Fruit fly (Drosophila melanogaster): Measurements from ENCODE around the gene CG3552.

The CG3552 gene

DNA sequence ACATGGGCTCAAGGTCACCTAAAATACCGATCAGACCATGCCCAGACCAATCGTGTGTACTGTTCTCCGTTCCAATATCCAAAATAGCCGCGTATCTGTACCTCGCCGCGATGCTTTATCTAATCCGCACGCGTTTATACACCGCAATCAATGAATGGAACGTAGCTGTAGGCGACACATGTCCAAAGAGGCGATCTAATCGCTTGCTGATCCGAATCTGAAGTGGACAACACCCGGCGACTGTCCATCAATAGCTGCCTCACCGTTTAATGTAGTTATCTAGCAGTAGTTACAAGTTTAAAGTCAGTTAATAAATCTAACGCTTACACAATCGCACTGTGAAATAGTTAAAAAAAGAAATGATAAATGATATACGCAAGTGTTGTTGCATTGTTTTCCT, 3.7 kb upstream of the CG3552 start (continued):
- TF ChIP-seq dysf (GFP tag; IDR thresholded peaks at IDR 0.05) (0 out of 3 replicates have a peak, but pooled peaks have one; percentile 16), CG11696 (GFP tag; IDR thresholded peaks at IDR 0.05) (no peak), CG34376 (GFP tag; optimal IDR thresholded peaks at IDR 0.05) (peak; percentile 85), exex (tag; optimal IDR thresholded peaks at IDR 0.05) (peak; percentile 88), CG18599 (GFP tag; optimal IDR thresholded peaks at IDR 0.05) (no peak)

DNA sequence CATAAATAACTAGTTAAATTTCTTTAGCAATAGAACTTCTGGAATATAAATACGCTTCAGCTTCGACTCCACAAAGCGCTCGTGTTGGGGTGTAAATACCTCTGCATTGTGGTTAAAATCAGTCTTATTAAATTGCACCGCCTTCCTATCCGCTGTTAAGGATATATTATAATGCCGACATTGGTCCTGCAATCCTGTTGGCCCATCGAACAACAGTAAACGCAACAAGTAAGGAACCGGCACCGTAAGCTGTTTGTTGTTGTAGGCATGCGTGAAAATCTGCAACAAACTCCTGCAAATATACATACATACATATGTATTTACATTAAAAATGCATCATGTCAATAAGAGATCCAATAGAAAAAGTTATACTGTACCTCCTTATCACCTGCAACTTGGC, 271 bp downstream of the CG3552 start:
- TF ChIP-seq Eip74EF (GFP tag; optimal IDR thresholded peaks at IDR 0.05) = no peak
- peak; percentile 31 for TF ChIP-seq sens (GFP tag)
- TF ChIP-seq CG9437 (GFP tag; optimal IDR thresholded peaks at IDR 0.05) = no peak
- TF ChIP-seq Elba2 (GFP tag; optimal IDR thresholded peaks at IDR 0.05) = peak; percentile 15
- peak; percentile 8 for TF ChIP-seq Meics (GFP tag; optimal IDR thresholded peaks at IDR 0.05)
- no peak for TF ChIP-seq CG15514 (GFP tag; optimal IDR thresholded peaks at IDR 0.05)
- TF ChIP-seq Med (GFP tag) = peak; percentile 1
- no peak for TF ChIP-seq Ada2b (GFP tag; IDR thresholded peaks at IDR 0.05)
- peak; percentile 6 for TF ChIP-seq ewg (GFP tag; optimal IDR thresholded peaks at IDR 0.05)
- no peak for TF ChIP-seq ac (GFP tag; optimal IDR thresholded peaks at IDR 0.05)
- no peak for TF ChIP-seq bowl (GFP tag; IDR thresholded peaks at IDR 0.05)
- peak; percentile 95 for TF ChIP-seq scrt (GFP tag; optimal IDR thresholded peaks at IDR 0.05)
- peak; percentile 35 for TF ChIP-seq YL-1 (GFP tag; optimal IDR thresholded peaks at IDR 0.05)
- no peak for TF ChIP-seq cg (GFP tag; optimal IDR thresholded peaks at IDR 0.05)
- TF ChIP-seq CG4360 (GFP tag; IDR thresholded peaks at IDR 0.05) = peak; percentile 42; the same call in 1 of the 2 replicates

DNA sequence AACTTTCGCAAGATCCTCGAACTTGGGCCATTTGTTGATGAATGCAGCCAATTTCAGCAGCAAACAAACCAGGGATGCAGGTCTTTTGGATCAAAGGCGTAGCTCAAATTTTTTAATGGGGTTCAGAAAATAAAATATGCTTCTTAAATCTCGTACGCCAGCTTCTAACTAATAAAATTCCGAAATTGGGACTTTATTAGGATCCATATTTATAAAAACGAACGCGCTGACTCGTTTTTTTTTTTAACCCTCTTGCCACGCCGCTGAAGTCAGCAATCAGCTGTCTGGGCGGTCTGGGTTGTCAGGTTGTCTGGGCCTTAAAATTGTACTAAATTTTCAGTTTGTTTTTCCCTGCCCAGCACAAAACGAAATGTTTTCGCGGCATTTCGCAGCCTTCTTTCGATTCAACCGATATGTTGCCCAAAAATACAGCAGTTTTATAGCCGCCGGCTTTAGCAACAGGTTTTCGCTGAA, 1.5 kb downstream of the CG3552 start, which contains the start of gene CG3437:
TSS of gene CG3437 (minus strand) at position 51 of the 474 bp plus-strand sequence.
- peak; percentile 90 for TF ChIP-seq Adf1 (GFP tag; IDR thresholded peaks at IDR 0.05)
- TF ChIP-seq CG4617 (GFP tag; optimal IDR thresholded peaks at IDR 0.05; ENCODE audit: borderline replicate concordance) = peak; percentile 98
- peak; percentile 93 for TF ChIP-seq CG10274 (GFP tag; optimal IDR thresholded peaks at IDR 0.05)
- peak; percentile 76 for TF ChIP-seq CTCF (GFP tag; optimal IDR thresholded peaks at IDR 0.05)
- peak; percentile 99 for TF ChIP-seq CG6765 (GFP tag; optimal IDR thresholded peaks at IDR 0.05)
- TF ChIP-seq CG13123 (GFP tag; optimal IDR thresholded peaks at IDR 0.05) = peak; percentile 96
- TF ChIP-seq BtbVII (GFP tag; optimal IDR thresholded peaks at IDR 0.05) = peak; percentile 98
- peak; percentile 97 for TF ChIP-seq CG4282 (GFP tag; optimal IDR thresholded peaks at IDR 0.05)
- no peak for TF ChIP-seq Lpt (GFP tag; optimal IDR thresholded peaks at IDR 0.05)
- TF ChIP-seq gsb (GFP tag; IDR thresholded peaks at IDR 0.05) = peak; percentile 99
- TF ChIP-seq Hey (tag; optimal IDR thresholded peaks at IDR 0.05) = peak; percentile 94
- peak; percentile 99 for TF ChIP-seq Oli (tag; optimal IDR thresholded peaks at IDR 0.05)
- TF ChIP-seq CG2712 (tag; optimal IDR thresholded peaks at IDR 0.05) = peak; percentile 96
- TF ChIP-seq zfh2 (GFP tag; optimal IDR thresholded peaks at IDR 0.05) = peak; percentile 99
- TF ChIP-seq CG14860 (GFP tag; IDR thresholded peaks at IDR 0.05; ENCODE audit: partially characterized antibody) = no peak
- peak; percentile 96 for TF ChIP-seq schlank (tag; optimal IDR thresholded peaks at IDR 0.05)
- peak; percentile 98 for TF ChIP-seq dmrt99B (tag; optimal IDR thresholded peaks at IDR 0.05)
- peak; percentile 99 for TF ChIP-seq gce (GFP tag; IDR thresholded peaks at IDR 0.05)
- TF ChIP-seq Rx (GFP tag; IDR thresholded peaks at IDR 0.05) = peak; percentile 100
- TF ChIP-seq ci (GFP tag; IDR thresholded peaks at IDR 0.05) = peak; percentile 100
- peak; percentile 96 for TF ChIP-seq Sox100B (GFP tag; optimal IDR thresholded peaks at IDR 0.05)
- peak; percentile 98 for TF ChIP-seq Asciz (GFP tag; optimal IDR thresholded peaks at IDR 0.05)
- TF ChIP-seq CG4404 (GFP tag; IDR thresholded peaks at IDR 0.05) = peak; percentile 99
- TF ChIP-seq lab (GFP tag; optimal IDR thresholded peaks at IDR 0.05) = peak; percentile 100
- TF ChIP-seq CG1024 (GFP tag; IDR thresholded peaks at IDR 0.05) = peak; percentile 97
- TF ChIP-seq CG2875 (GFP tag; optimal IDR thresholded peaks at IDR 0.05) = peak; percentile 96
- peak; percentile 98 for TF ChIP-seq Doc2 (GFP tag; IDR thresholded peaks at IDR 0.05)
- TF ChIP-seq Jarid2 (GFP tag; optimal IDR thresholded peaks at IDR 0.05) = peak; percentile 99
- TF ChIP-seq mam (GFP tag; optimal IDR thresholded peaks at IDR 0.05) = peak; percentile 99
- peak; percentile 91 for TF ChIP-seq CG9437 (GFP tag; optimal IDR thresholded peaks at IDR 0.05)

All from whole organism, embryonic.